Fruit fly (Drosophila melanogaster) whole organism, embryonic: ENCODE results near the gene Pdcd4.
A peak's percentile ranks its signal among the peaks of the same experiment; 100 is the strongest.

Source experiments
- BEAF-32 ChIP-seq: fragments of 200-800 bp; sonication (Bioruptor generic); optimal IDR thresholded peaks from 3 replicates; lab custom pipeline; 2017; ENCODE audit warnings: missing biosample characterization, missing genetic modification characterization, mild to moderate bottlenecking, moderate library complexity, missing genetic modification reagents
- Bteb2 ChIP-seq: fragments of 200-800 bp; sonication (Bioruptor generic); optimal IDR thresholded peaks from 2 replicates; lab custom pipeline; 2016; ENCODE audit warnings: missing biosample characterization, missing genetic modification characterization
- CG10267 ChIP-seq: fragments of 200-800 bp; sonication (Bioruptor generic); optimal IDR thresholded peaks from 2 replicates; lab custom pipeline; 2018; ENCODE audit warnings: missing biosample characterization, mild to moderate bottlenecking, missing genetic modification characterization, moderate library complexity
- CG10565 ChIP-seq: fragments of 200-800 bp; sonication (Bioruptor generic); optimal IDR thresholded peaks from 3 replicates; lab custom pipeline; 2016; ENCODE audit warnings: missing biosample characterization, mild to moderate bottlenecking, missing genetic modification characterization
- CG12391 ChIP-seq: fragments of 200-800 bp; sonication (Bioruptor generic); optimal IDR thresholded peaks from 3 replicates; lab custom pipeline; 2018; ENCODE audit warnings: missing biosample characterization, mild to moderate bottlenecking, missing genetic modification characterization, moderate library complexity
- CG12659 ChIP-seq: fragments of 200-800 bp; sonication (Bioruptor generic); optimal IDR thresholded peaks from 3 replicates; lab custom pipeline; 2017; ENCODE audit warnings: mild to moderate bottlenecking, missing biosample characterization, missing genetic modification reagents, missing genetic modification characterization
- CG13287 ChIP-seq: fragments of 200-800 bp; sonication (Bioruptor generic); IDR thresholded peaks from 2 replicates; pipeline ENCODE4 v1.3.6; 2022; ENCODE audit warnings: missing biosample characterization, missing genetic modification characterization; ENCODE audit not compliant: partially characterized antibody
- CG14710 ChIP-seq: fragments of 200-800 bp; sonication (Bioruptor generic); optimal IDR thresholded peaks from 3 replicates; lab custom pipeline; 2019; ENCODE audit warnings: missing biosample characterization, mild to moderate bottlenecking, missing genetic modification characterization, moderate library complexity
- CG15073 ChIP-seq: fragments of 200-800 bp; sonication (Bioruptor generic); optimal IDR thresholded peaks from 2 replicates; lab custom pipeline; 2016; ENCODE audit warnings: missing biosample characterization, missing genetic modification characterization
- CG15514 ChIP-seq: fragments of 200-800 bp; sonication (Bioruptor generic); optimal IDR thresholded peaks from 3 replicates; lab custom pipeline; 2017; ENCODE audit warnings: missing biosample characterization, missing genetic modification characterization, mild to moderate bottlenecking, moderate library complexity, missing genetic modification reagents
- CG16813 ChIP-seq: fragments of 200-800 bp; sonication (Bioruptor generic); IDR thresholded peaks from 3 replicates; pipeline ENCODE4 v1.3.6; 2022; ENCODE audit warnings: missing biosample characterization, missing genetic modification characterization; ENCODE audit not compliant: partially characterized antibody
- CG2129 ChIP-seq: fragments of 200-800 bp; sonication (Bioruptor generic); IDR thresholded peaks from 2 replicates; pipeline ENCODE4 v1.3.6; 2022; ENCODE audit warnings: missing biosample characterization, missing genetic modification characterization; ENCODE audit not compliant: partially characterized antibody
- CG30020 ChIP-seq: fragments of 200-800 bp; optimal IDR thresholded peaks from 2 replicates; lab custom pipeline; 2019; ENCODE audit warnings: missing biosample characterization, mild to moderate bottlenecking, missing genetic modification characterization, moderate library complexity
- CG34224 ChIP-seq: fragments of 200-800 bp; sonication (Bioruptor generic); IDR thresholded peaks from 3 replicates; pipeline ENCODE4 v1.3.6; 2022; ENCODE audit warnings: missing biosample characterization, missing genetic modification characterization; ENCODE audit not compliant: partially characterized antibody
- CG4617 ChIP-seq: fragments of 200-800 bp; sonication (Bioruptor generic); optimal IDR thresholded peaks from 3 replicates; lab custom pipeline; 2016; ENCODE audit warnings: missing biosample characterization, missing genetic modification characterization, borderline replicate concordance
- CG9932 ChIP-seq: fragments of 200-800 bp; sonication (Bioruptor generic); IDR thresholded peaks from 2 replicates; pipeline ENCODE4 v1.3.6; 2022; ENCODE audit warnings: missing biosample characterization, missing genetic modification characterization
- Doc3 ChIP-seq: fragments of 200-800 bp; sonication (Bioruptor generic); IDR thresholded peaks from 3 replicates; pipeline ENCODE4 v1.3.6; 2022; ENCODE audit warnings: missing biosample characterization, missing genetic modification characterization; ENCODE audit not compliant: partially characterized antibody
- Dref ChIP-seq: fragments of 200-800 bp; sonication (Bioruptor generic); IDR thresholded peaks from 2 replicates; pipeline ENCODE4 v1.3.6; 2022; ENCODE audit warnings: missing biosample characterization, missing genetic modification characterization
- H15 ChIP-seq: fragments of 200-800 bp; sonication (Bioruptor generic); IDR thresholded peaks from 3 replicates; pipeline ENCODE4 v1.3.6; 2022; ENCODE audit warnings: missing biosample characterization, missing genetic modification characterization
- HLH4C ChIP-seq: fragments of 200-800 bp; sonication (Bioruptor generic); IDR thresholded peaks from 3 replicates; pipeline ENCODE4 v1.3.6; 2022; ENCODE audit warnings: missing biosample characterization, missing genetic modification characterization; ENCODE audit not compliant: partially characterized antibody
- Oaz ChIP-seq: fragments of 200-800 bp; sonication (Bioruptor generic); IDR thresholded peaks from 2 replicates; pipeline ENCODE4 v1.3.6; 2022; ENCODE audit warnings: missing biosample characterization, missing genetic modification characterization
- Scr ChIP-seq: fragments of 200-800 bp; sonication (Bioruptor generic); IDR thresholded peaks from 2 replicates; pipeline ENCODE4 v1.3.6; 2022; ENCODE audit warnings: missing biosample characterization, missing genetic modification characterization; ENCODE audit not compliant: partially characterized antibody
- Spps ChIP-seq: fragments of 200-800 bp; sonication (Bioruptor generic); optimal IDR thresholded peaks from 2 replicates; lab custom pipeline; 2018; ENCODE audit warnings: missing biosample characterization, mild to moderate bottlenecking, missing genetic modification characterization
- Sry-δ ChIP-seq: fragments of 200-800 bp; sonication (Bioruptor generic); optimal IDR thresholded peaks from 2 replicates; lab custom pipeline; 2016; ENCODE audit warnings: missing biosample characterization, missing genetic modification characterization
- ac ChIP-seq: fragments of 200-800 bp; sonication (Bioruptor generic); optimal IDR thresholded peaks from 3 replicates; lab custom pipeline; 2017; ENCODE audit warnings: missing biosample characterization, mild to moderate bottlenecking, missing genetic modification characterization
- amos ChIP-seq: fragments of 200-800 bp; sonication (Bioruptor generic); IDR thresholded peaks from 2 replicates; pipeline ENCODE4 v1.3.6; 2022; ENCODE audit warnings: missing biosample characterization, missing genetic modification characterization; ENCODE audit not compliant: partially characterized antibody
- bbx ChIP-seq: fragments of 200-800 bp; sonication (Bioruptor generic); IDR thresholded peaks from 2 replicates; pipeline ENCODE4 v1.3.6; 2022; ENCODE audit warnings: missing biosample characterization, missing genetic modification characterization; ENCODE audit not compliant: partially characterized antibody
- ftz-f1 ChIP-seq: fragments of 200-800 bp; sonication (Bioruptor generic); optimal IDR thresholded peaks from 2 replicates; lab custom pipeline; 2016; ENCODE audit warnings: missing biosample characterization, missing genetic modification characterization
- gcm2 ChIP-seq: fragments of 200-800 bp; sonication (Bioruptor generic); optimal IDR thresholded peaks from 2 replicates; lab custom pipeline; 2016; ENCODE audit warnings: missing biosample characterization, missing genetic modification characterization
- hb ChIP-seq: fragments of 200-800 bp; sonication (Bioruptor generic); IDR thresholded peaks from 3 replicates; pipeline ENCODE4 v1.3.6; 2022; ENCODE audit warnings: missing biosample characterization, missing genetic modification characterization; ENCODE audit not compliant: partially characterized antibody
- hth ChIP-seq: fragments of >200 bp; optimal IDR thresholded peaks from 2 replicates; lab custom pipeline; 2017; ENCODE audit warnings: inconsistent platforms
- ind ChIP-seq: fragments of 200-800 bp; sonication (Bioruptor generic); optimal IDR thresholded peaks from 3 replicates; lab custom pipeline; 2016; ENCODE audit warnings: missing biosample characterization, missing genetic modification characterization
- knrl ChIP-seq: fragments of 200-800 bp; sonication (Bioruptor generic); IDR thresholded peaks from 3 replicates; pipeline ENCODE4 v1.3.6; 2022; ENCODE audit warnings: missing biosample characterization, missing genetic modification characterization; ENCODE audit not compliant: partially characterized antibody
- mld ChIP-seq: fragments of 200-800 bp; sonication (Bioruptor generic); IDR thresholded peaks from 3 replicates; pipeline ENCODE4 v1.3.6; 2022; ENCODE audit warnings: missing biosample characterization, missing genetic modification characterization; ENCODE audit not compliant: partially characterized antibody
- nerfin-2 ChIP-seq: fragments of 200-800 bp; sonication (Bioruptor generic); IDR thresholded peaks from 2 replicates; pipeline ENCODE4 v1.3.6; 2022; ENCODE audit warnings: missing biosample characterization, missing genetic modification characterization; ENCODE audit not compliant: partially characterized antibody
- nmo ChIP-seq: fragments of 200-800 bp; sonication (Bioruptor generic); optimal IDR thresholded peaks from 2 replicates; lab custom pipeline; 2018; ENCODE audit warnings: missing biosample characterization, mild to moderate bottlenecking, missing genetic modification characterization, moderate library complexity
- onecut ChIP-seq: fragments of 200-800 bp; sonication (Bioruptor generic); IDR thresholded peaks from 2 replicates; pipeline ENCODE4 v1.3.6; 2022; ENCODE audit warnings: missing biosample characterization, missing genetic modification characterization
- pan ChIP-seq, 4 experiments: fragments of >200 bp in 3 of 4; fragments of 200-800 bp in 1 of 4; sonication (Bioruptor generic) in 1 of 4; optimal IDR thresholded peaks in 3 of 4; IDR thresholded peaks in 1 of 4; 2 replicates each; pipeline versions ENCODE4 v1.3.6 to Lab custom; 2017 to 2022; ENCODE audit warnings: missing biosample characterization in 2 of 4, missing genetic modification characterization in 2 of 4, mixed read lengths in 1 of 4
- phol ChIP-seq: fragments of 200-800 bp; sonication (Bioruptor generic); optimal IDR thresholded peaks from 3 replicates; lab custom pipeline; 2018; ENCODE audit warnings: missing biosample characterization, mild to moderate bottlenecking, missing genetic modification characterization, moderate library complexity
- pzg ChIP-seq: fragments of 200-800 bp; sonication (Bioruptor generic); optimal IDR thresholded peaks from 3 replicates; lab custom pipeline; 2018; ENCODE audit warnings: missing biosample characterization, mild to moderate bottlenecking, missing genetic modification characterization, moderate library complexity
- sens ChIP-seq: fragments of 200-800 bp; sonication (Bioruptor generic); peaks from one replicate; lab custom pipeline; 2016; ENCODE audit warnings: missing biosample characterization, missing genetic modification characterization
- slou ChIP-seq: fragments of 200-800 bp; sonication (Bioruptor generic); optimal IDR thresholded peaks from 3 replicates; lab custom pipeline; 2016; ENCODE audit warnings: missing biosample characterization, missing genetic modification characterization
- stwl ChIP-seq: fragments of 200-800 bp; sonication (Bioruptor generic); optimal IDR thresholded peaks from 3 replicates; lab custom pipeline; 2018; ENCODE audit warnings: missing biosample characterization, mild to moderate bottlenecking, missing genetic modification characterization, moderate library complexity
- trem ChIP-seq: fragments of 200-800 bp; optimal IDR thresholded peaks from 3 replicates; lab custom pipeline; 2019; ENCODE audit warnings: missing biosample characterization, mild to moderate bottlenecking, missing genetic modification characterization, moderate library complexity
- unc-4 ChIP-seq: fragments of 200-800 bp; sonication (Bioruptor generic); IDR thresholded peaks from 2 replicates; pipeline ENCODE4 v1.3.6; 2022; ENCODE audit warnings: missing biosample characterization, missing genetic modification characterization; ENCODE audit not compliant: partially characterized antibody
- vfl ChIP-seq: fragments of 200-800 bp; sonication (Bioruptor generic); optimal IDR thresholded peaks from 2 replicates; lab custom pipeline; 2016; ENCODE audit warnings: missing biosample characterization, missing genetic modification characterization
- vvl ChIP-seq: fragments of 200-800 bp; sonication (Bioruptor generic); IDR thresholded peaks from 2 replicates; pipeline ENCODE4 v1.3.6; 2022; ENCODE audit warnings: missing biosample characterization, missing genetic modification characterization
- z ChIP-seq: fragments of 200-800 bp; sonication (Bioruptor generic); IDR thresholded peaks from 3 replicates; pipeline ENCODE4 v1.3.6; 2022; ENCODE audit warnings: missing biosample characterization, missing genetic modification characterization

Pdcd4 gene

DNA sequence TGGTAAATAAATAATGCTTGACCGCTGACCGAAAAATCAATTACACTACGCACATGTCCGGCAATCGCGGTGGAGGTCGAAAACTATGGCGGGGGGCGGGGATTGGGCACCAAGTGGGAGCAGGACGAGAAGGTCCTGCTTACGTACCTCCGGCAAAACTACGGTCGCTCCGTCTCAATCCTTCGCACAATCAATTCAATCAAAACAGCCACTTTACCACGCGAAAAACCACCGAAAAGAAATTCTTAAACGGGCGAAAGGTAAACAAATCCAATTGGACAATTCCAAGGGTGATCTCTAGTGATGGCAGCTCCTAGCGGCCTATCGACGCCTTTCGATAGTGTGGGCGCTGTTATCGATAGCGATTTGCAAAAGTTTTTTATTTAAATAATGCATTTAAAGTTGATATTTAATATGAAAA, 37.2 kb downstream of the Pdcd4 start, which contains the start of gene Nadsyn (continued):
- TF ChIP-seq Doc3 (GFP tag; lab: Robert Waterston, UW) (peak; percentile 79), CG34224 (peak; percentile 77), pzg (peak; percentile 49), unc-4 (GFP tag; lab: Robert Waterston, UW) (peak; percentile 81), hth (no peak), amos (peak; percentile 89), CG2129 (GFP tag; lab: Robert Waterston, UW) (peak; percentile 65; the same call in 1 of the 2 replicates), knrl (GFP tag; lab: Robert Waterston, UW) (peak; percentile 84), gcm2 (no peak), nmo (GFP tag; lab: Kevin White, UChicago) (peak; percentile 18), Bteb2 (GFP tag; lab: Kevin White, UChicago) (no peak), sens (GFP tag; lab: Kevin White, UChicago) (peak; percentile 75), HLH4C (GFP tag; lab: Robert Waterston, UW) (peak; percentile 81), phol (tag; lab: Kevin White, UChicago) (peak; percentile 19), Spps (no peak), CG15514 (GFP tag; lab: Kevin White, UChicago) (peak; percentile 39), CG12391 (peak; percentile 23), ind (GFP tag; lab: Kevin White, UChicago) (no peak), slou (GFP tag; lab: Kevin White, UChicago) (no peak), vfl (GFP tag; lab: Kevin White, UChicago) (no peak), mld (peak; percentile 74), CG10565 (GFP tag; lab: Kevin White, UChicago) (no peak), Dref (GFP tag; lab: Robert Waterston, UW) (peak; percentile 85), BEAF-32 (peak; percentile 82), Sry-δ (GFP tag; lab: Kevin White, UChicago) (peak; percentile 85), bbx (GFP tag; lab: Robert Waterston, UW) (peak; percentile 81), CG12659 (GFP tag; lab: Kevin White, UChicago) (peak; percentile 49), vvl (GFP tag; lab: Robert Waterston, UW) (0 out of 2 replicates have a peak, but pooled peaks have one; percentile 52), CG16813 (GFP tag; lab: Robert Waterston, UW) (peak; percentile 80), hb (peak; percentile 74; the same call in 2 of the 3 replicates), CG9932 (GFP tag; lab: Robert Waterston, UW) (0 out of 2 replicates have a peak, but pooled peaks have one; percentile 17), Oaz (GFP tag; lab: Robert Waterston, UW) (no peak), pan (optimal IDR thresholded peaks at IDR 0.05; lab: Kevin White, UChicago) (no peak), pan (GFP tag; optimal IDR thresholded peaks at IDR 0.05 in 1 of 2, IDR thresholded peaks at IDR 0.05 in 1 of 2) (no peak), onecut (peak; percentile 70), ac (GFP tag; lab: Kevin White, UChicago) (no peak), H15 (GFP tag; lab: Robert Waterston, UW) (no peak), trem (tag; lab: Kevin White, UChicago) (peak; percentile 51), Scr (GFP tag; lab: Robert Waterston, UW) (peak; percentile 86), CG14710 (tag; lab: Kevin White, UChicago) (peak; percentile 34), CG13287 (GFP tag; lab: Robert Waterston, UW) (peak; percentile 85), CG4617 (GFP tag; lab: Kevin White, UChicago) (peak; percentile 14), ftz-f1 (GFP tag; lab: Kevin White, UChicago) (peak; percentile 74), nerfin-2 (GFP tag; lab: Robert Waterston, UW) (peak; percentile 50; the same call in 1 of the 2 replicates), stwl (tag; lab: Kevin White, UChicago) (peak; percentile 45), CG10267 (tag; lab: Kevin White, UChicago) (peak; percentile 13), z (GFP tag; lab: Robert Waterston, UW) (no peak), CG15073 (GFP tag; lab: Kevin White, UChicago) (no peak), CG30020 (tag; lab: Kevin White, UChicago) (peak; percentile 7)
